Fruit fly (Drosophila melanogaster) whole organism, embryonic: Measurements from ENCODE around the gene Oatp33Eb.

Source experiments
- BtbVII ChIP-seq: fragments of 200-800 bp; sonication (Bioruptor generic); optimal IDR thresholded peaks from 3 replicates; lab custom pipeline; 2017; ENCODE audit warnings: missing biosample characterization, mild to moderate bottlenecking, missing genetic modification characterization
- CG10321 ChIP-seq: fragments of 200-800 bp; sonication (Bioruptor generic); IDR thresholded peaks from 2 replicates; pipeline ENCODE4 v1.3.6; 2022; ENCODE audit warnings: missing biosample characterization, missing genetic modification characterization
- CG13296 ChIP-seq: fragments of 200-800 bp; sonication (Bioruptor generic); optimal IDR thresholded peaks from 3 replicates; lab custom pipeline; 2018; ENCODE audit warnings: missing biosample characterization, mild to moderate bottlenecking, missing genetic modification characterization
- CG6854 ChIP-seq: fragments of 200-800 bp; sonication (Bioruptor generic); optimal IDR thresholded peaks from 3 replicates; lab custom pipeline; 2017; ENCODE audit warnings: missing biosample characterization, mild to moderate bottlenecking, missing genetic modification characterization

dm6 chr2L:12493771-12494317 is 45.6 kb downstream of the Oatp33Eb start:
- no peak for TF ChIP-seq CG13296 (GFP tag; lab: Kevin White, UChicago)
- no peak for TF ChIP-seq CG10321 (GFP tag; lab: Robert Waterston, UW)
- peak; percentile 56 for TF ChIP-seq BtbVII
- no peak for TF ChIP-seq CG6854 (GFP tag; lab: Kevin White, UChicago)
